Worm (Caenorhabditis elegans) whole organism, mixed stage, embryonic: Measurements from ENCODE around the gene srh-218.

ENCODE experiments used
- elt-1 ChIP-seq: sonication (generic microtip); optimal IDR thresholded peaks from 2 replicates; lab custom pipeline; 2017; ENCODE audit warnings: missing genetic modification characterization, mild to moderate bottlenecking, missing compliant biosample characterization, antibody characterized with exemption, moderate library complexity, borderline replicate concordance; ENCODE audit not compliant: insufficient read depth
- snpc-4 ChIP-seq: fragments of 150-350 bp; optimal IDR thresholded peaks from 2 replicates; lab custom pipeline; 2014; ENCODE audit warnings: missing biosample characterization, missing genetic modification characterization
- sptf-1 ChIP-seq: sonication (generic microtip); optimal IDR thresholded peaks from 2 replicates; lab custom pipeline; 2017; ENCODE audit warnings: mild to moderate bottlenecking, missing genetic modification characterization, moderate library complexity, missing compliant biosample characterization

DNA sequence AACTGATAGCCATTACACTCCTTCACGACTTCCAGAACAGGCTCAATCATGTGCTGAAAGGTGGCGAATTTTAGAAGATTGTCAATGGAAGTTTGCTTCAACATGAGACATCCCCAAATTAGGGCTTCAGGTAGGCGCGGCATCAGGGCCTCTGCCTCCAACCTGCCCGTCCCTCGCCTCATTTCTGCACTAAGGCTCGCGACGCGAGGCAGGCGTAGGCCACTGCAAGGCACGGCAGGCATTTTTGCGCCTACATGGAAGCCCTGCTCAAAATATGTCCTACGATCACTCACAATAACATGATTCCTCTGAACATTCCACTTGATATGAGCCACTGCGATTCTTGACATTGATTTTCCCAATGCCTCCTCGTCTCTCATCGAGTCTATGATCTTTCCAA lies 49.5 kb downstream of the srh-218 start:
- TF ChIP-seq snpc-4 (tag; lab: Kevin White, UChicago) (no peak), sptf-1 (tag; lab: Kevin White, UChicago) (no peak), elt-1 (tag; lab: Kevin White, UChicago) (no peak)
